Fruit fly (Drosophila melanogaster) whole organism, adult: ENCODE results near the gene HP1c.

ENCODE experiments used
- CG11617 ChIP-seq: fragments of 200-800 bp; sonication (Bioruptor generic); optimal IDR thresholded peaks from 2 replicates; lab custom pipeline; 2017; ENCODE audit warnings: mild to moderate bottlenecking, missing biosample characterization, missing genetic modification reagents, missing genetic modification characterization
- CG12768 ChIP-seq: fragments of 200-800 bp; sonication (Bioruptor generic); optimal IDR thresholded peaks from 2 replicates; lab custom pipeline; 2017; ENCODE audit warnings: missing biosample characterization, missing genetic modification characterization, mild to moderate bottlenecking, moderate library complexity, missing genetic modification reagents
- CG7045 ChIP-seq: fragments of 200-800 bp; sonication (Bioruptor generic); optimal IDR thresholded peaks from 2 replicates; lab custom pipeline; 2017; ENCODE audit warnings: missing biosample characterization, mild to moderate bottlenecking, missing genetic modification characterization
- Clk ChIP-seq: fragments of 200-800 bp; sonication (Bioruptor generic); optimal IDR thresholded peaks from 2 replicates; lab custom pipeline; 2017; ENCODE audit warnings: missing biosample characterization, missing genetic modification characterization
- Crg-1 ChIP-seq: fragments of 200-800 bp; sonication (Bioruptor generic); optimal IDR thresholded peaks from 2 replicates; lab custom pipeline; 2016; ENCODE audit warnings: missing biosample characterization, missing genetic modification characterization
- cic ChIP-seq: fragments of 200-800 bp; sonication (Bioruptor generic); optimal IDR thresholded peaks from 2 replicates; lab custom pipeline; 2017; ENCODE audit warnings: missing biosample characterization, mild to moderate bottlenecking, missing genetic modification characterization, moderate library complexity
- cnc ChIP-seq, 2 experiments: fragments of >200 bp; optimal IDR thresholded peaks; 2 replicates each; lab custom pipeline; 2017
- ovo ChIP-seq: fragments of 200-800 bp; sonication (Bioruptor generic); optimal IDR thresholded peaks from 2 replicates; lab custom pipeline; 2016; ENCODE audit warnings: missing biosample characterization, missing genetic modification characterization
- tj ChIP-seq: fragments of 200-800 bp; sonication (Bioruptor generic); optimal IDR thresholded peaks from 3 replicates; lab custom pipeline; 2017; ENCODE audit warnings: missing biosample characterization, mild to moderate bottlenecking, missing genetic modification characterization, moderate library complexity

dm6 chr3R:22733751-22734150 is 11.7 kb upstream of the HP1c start, which contains the start of gene Takl2:
- TF ChIP-seq Crg-1 (GFP tag; lab: Kevin White, UChicago) (no peak), CG12768 (GFP tag; lab: Kevin White, UChicago) (no peak), Clk (GFP tag; lab: Kevin White, UChicago) (no peak), CG11617 (no peak), cnc (optimal IDR thresholded peaks at IDR 0.05; lab: Kevin White, UChicago) (no peak), ovo (GFP tag; lab: Kevin White, UChicago) (no peak), tj (no peak), CG7045 (GFP tag; lab: Kevin White, UChicago) (no peak), cic (GFP tag; lab: Kevin White, UChicago) (no peak)
